Worm (Caenorhabditis elegans): ENCODE data around the gene F44E5.15.

ce11 chrII:11747889-11748288 lies 24.6 kb upstream of the F44E5.15 start:
- TF ChIP-seq ZK546.5 (tag; optimal IDR thresholded peaks at IDR 0.05) (no peak), nhr-11 (tag; optimal IDR thresholded peaks at IDR 0.05) (no peak)
